Fruit fly (Drosophila melanogaster) whole organism, embryonic: ENCODE measurements around the gene CG31661.

ENCODE experiments used
- CG43689 ChIP-seq: fragments of 200-800 bp; sonication (Bioruptor generic); IDR thresholded peaks from 2 replicates; pipeline ENCODE4 v1.3.6; 2022; ENCODE audit warnings: missing biosample characterization, missing genetic modification characterization
- Lhr ChIP-seq: fragments of 200-800 bp; sonication (Bioruptor generic); optimal IDR thresholded peaks from 3 replicates; lab custom pipeline; 2017; ENCODE audit warnings: mild to moderate bottlenecking, missing biosample characterization, missing genetic modification reagents, missing genetic modification characterization
- unc-4 ChIP-seq: fragments of 200-800 bp; sonication (Bioruptor generic); IDR thresholded peaks from 2 replicates; pipeline ENCODE4 v1.3.6; 2022; ENCODE audit warnings: missing biosample characterization, missing genetic modification characterization; ENCODE audit not compliant: partially characterized antibody

DNA sequence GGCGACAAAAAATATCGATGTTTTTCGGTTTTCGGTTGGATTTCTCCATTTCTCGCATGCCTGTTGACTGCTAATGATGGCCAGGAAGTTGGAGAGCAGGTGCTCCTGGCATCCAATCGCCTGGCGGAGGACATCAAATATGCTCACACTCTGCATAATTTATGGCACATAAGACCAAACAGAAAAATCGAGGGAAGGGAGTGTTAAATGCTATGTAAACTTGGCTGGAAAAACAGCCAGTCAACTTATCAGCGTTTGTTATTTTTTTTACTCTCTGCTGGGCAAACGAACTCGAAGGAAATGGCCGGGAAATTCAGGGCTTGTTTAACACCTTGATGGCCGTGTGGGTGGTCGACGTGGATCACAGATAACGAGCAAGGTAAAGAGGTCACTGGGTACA lies 48.9 kb upstream of the CG31661 start:
- no peak for TF ChIP-seq CG43689 (GFP tag; lab: Robert Waterston, UW)
- no peak for TF ChIP-seq Lhr (GFP tag; lab: Kevin White, UChicago)
- no peak for TF ChIP-seq unc-4
